Worm (Caenorhabditis elegans) whole organism, L4 larva: ENCODE measurements around the gene C33F10.14.

Source experiments
- F10B5.3 ChIP-seq: sonication (generic microtip); optimal IDR thresholded peaks from 2 replicates; lab custom pipeline; 2016; ENCODE audit warnings: mild to moderate bottlenecking, missing genetic modification characterization, missing compliant biosample characterization
- F49E8.2 ChIP-seq: sonication (generic microtip); optimal IDR thresholded peaks from 2 replicates; lab custom pipeline; 2016; ENCODE audit warnings: missing compliant biosample characterization, mild to moderate bottlenecking, missing genetic modification characterization, borderline replicate concordance
- Y5F2A.4 ChIP-seq: fragments of 200-800 bp; sonication (Bioruptor generic); optimal IDR thresholded peaks from 2 replicates; lab custom pipeline; 2018; ENCODE audit warnings: mild to moderate bottlenecking, missing genetic modification characterization, missing compliant biosample characterization
- aha-1 ChIP-seq: fragments of 150-350 bp; peaks from one replicate; lab custom pipeline; 2014; ENCODE audit warnings: missing biosample characterization, missing genetic modification characterization
- daf-16 ChIP-seq, 3 experiments: sonication (generic microtip); optimal IDR thresholded peaks; 2 replicates each; lab custom pipeline; 2016 to 2017; ENCODE audit warnings: missing genetic modification characterization in 3 of 3, missing genetic modification reagents in 3 of 3, mild to moderate bottlenecking in 2 of 3, missing compliant biosample characterization in 2 of 3, missing biosample characterization in 1 of 3, moderate library complexity in 1 of 3
- hmg-1.1 ChIP-seq: fragments of 200-800 bp; sonication (Bioruptor generic); IDR thresholded peaks from 2 replicates; pipeline ENCODE4 v1.3.6; 2022; ENCODE audit warnings: missing genetic modification reagents, missing genetic modification characterization, missing compliant biosample characterization
- lin-38 ChIP-seq: fragments of 200-800 bp; sonication (Bioruptor generic); IDR thresholded peaks from 2 replicates; pipeline ENCODE4 v1.3.6; 2022; ENCODE audit warnings: missing genetic modification reagents, missing genetic modification characterization, missing compliant biosample characterization
- nhr-111 ChIP-seq: fragments of 200-800 bp; sonication (Bioruptor generic); optimal IDR thresholded peaks from 2 replicates; lab custom pipeline; 2018; ENCODE audit warnings: mild to moderate bottlenecking, missing genetic modification characterization, missing compliant biosample characterization
- nhr-41 ChIP-seq: fragments of 200-800 bp; sonication (Bioruptor generic); IDR thresholded peaks from 2 replicates; pipeline ENCODE4 v1.3.6; 2022; ENCODE audit warnings: missing genetic modification reagents, missing genetic modification characterization, missing compliant biosample characterization
- nhr-76 ChIP-seq: fragments of 150-350 bp; optimal IDR thresholded peaks from 2 replicates; lab custom pipeline; 2014; ENCODE audit warnings: missing biosample characterization, missing genetic modification characterization
- pha-4 ChIP-seq, 2 experiments: fragments of 150-350 bp in 1 of 2; fragments of 200-800 bp in 1 of 2; sonication (Bioruptor generic) in 1 of 2; IDR thresholded peaks in 1 of 2; optimal IDR thresholded peaks in 1 of 2; 2 replicates each; pipeline versions ENCODE4 v1.3.6 to Lab custom; 2014 to 2022; ENCODE audit warnings: missing genetic modification characterization in 2 of 2, missing genetic modification reagents in 2 of 2, missing biosample characterization in 1 of 2, missing compliant biosample characterization in 1 of 2
- tra-1 ChIP-seq: fragments of 200-800 bp; sonication (Bioruptor generic); IDR thresholded peaks from 2 replicates; pipeline ENCODE4 v1.3.6; 2022; ENCODE audit warnings: missing genetic modification reagents, missing genetic modification characterization, missing compliant biosample characterization
- ztf-11 ChIP-seq: fragments of 150-350 bp; optimal IDR thresholded peaks from 2 replicates; lab custom pipeline; 2014; ENCODE audit warnings: missing biosample characterization, missing genetic modification characterization

- TF ChIP-seq aha-1 (no peak), daf-16 (GFP tag; optimal IDR thresholded peaks at IDR 0.05; lab: Kevin White, UChicago) (no peak), daf-16 (tag; optimal IDR thresholded peaks at IDR 0.05; lab: Kevin White, UChicago) (no peak), lin-38 (GFP tag; lab: Robert Waterston, UW) (no peak), pha-4 (GFP tag; IDR thresholded peaks at IDR 0.05; lab: Robert Waterston, UW) (no peak), pha-4 (tag; optimal IDR thresholded peaks at IDR 0.05; lab: Kevin White, UChicago) (no peak), nhr-41 (GFP tag; lab: Robert Waterston, UW) (no peak), nhr-111 (GFP tag; lab: Kevin White, UChicago) (no peak), hmg-1.1 (GFP tag; lab: Robert Waterston, UW) (no peak), ztf-11 (no peak), F49E8.2 (tag; lab: Kevin White, UChicago) (no peak), Y5F2A.4 (no peak), F10B5.3 (tag; lab: Kevin White, UChicago) (no peak), tra-1 (GFP tag; lab: Robert Waterston, UW) (no peak), nhr-76 (tag; lab: Kevin White, UChicago) (no peak)
Measured at ce11 chrII:4758462-4758861, 38.7 kb upstream of the C33F10.14 start, which contains the start of gene F26G1.3.
